Fruit fly (Drosophila melanogaster) whole organism, embryonic: ENCODE results near the gene CG5810.

Experiments
- Atf-2 ChIP-seq: fragments of 200-800 bp; sonication (Bioruptor generic); optimal IDR thresholded peaks from 2 replicates; lab custom pipeline; 2016; ENCODE audit warnings: missing biosample characterization, missing genetic modification characterization
- CG10209 ChIP-seq: fragments of 200-800 bp; sonication (Bioruptor generic); optimal IDR thresholded peaks from 3 replicates; lab custom pipeline; 2017; ENCODE audit warnings: missing biosample characterization, mild to moderate bottlenecking, missing genetic modification characterization, missing genetic modification reagents
- CG10959 ChIP-seq: fragments of 200-800 bp; sonication (Bioruptor generic); IDR thresholded peaks from 2 replicates; pipeline ENCODE4 v1.3.6; 2022; ENCODE audit warnings: missing biosample characterization, missing genetic modification characterization
- CG10979 ChIP-seq: fragments of 200-800 bp; sonication (Bioruptor generic); optimal IDR thresholded peaks from 2 replicates; lab custom pipeline; 2018; ENCODE audit warnings: missing biosample characterization, mild to moderate bottlenecking, missing genetic modification characterization, moderate library complexity
- CG12071 ChIP-seq: fragments of 200-800 bp; sonication (Bioruptor generic); optimal IDR thresholded peaks from 3 replicates; lab custom pipeline; 2018; ENCODE audit warnings: missing biosample characterization, mild to moderate bottlenecking, missing genetic modification characterization
- CG12659 ChIP-seq: fragments of 200-800 bp; sonication (Bioruptor generic); optimal IDR thresholded peaks from 3 replicates; lab custom pipeline; 2017; ENCODE audit warnings: mild to moderate bottlenecking, missing biosample characterization, missing genetic modification reagents, missing genetic modification characterization
- CG12769 ChIP-seq: fragments of 200-800 bp; sonication (Bioruptor generic); optimal IDR thresholded peaks from 2 replicates; lab custom pipeline; 2019; ENCODE audit warnings: missing biosample characterization, mild to moderate bottlenecking, missing genetic modification characterization, moderate library complexity
- CG15601 ChIP-seq: fragments of 200-800 bp; sonication (Bioruptor generic); optimal IDR thresholded peaks from 3 replicates; lab custom pipeline; 2019; ENCODE audit warnings: missing biosample characterization, mild to moderate bottlenecking, missing genetic modification characterization, moderate library complexity
- CG15696 ChIP-seq: fragments of 200-800 bp; sonication (Bioruptor generic); optimal IDR thresholded peaks from 2 replicates; lab custom pipeline; 2019; ENCODE audit warnings: missing biosample characterization, mild to moderate bottlenecking, missing genetic modification characterization, moderate library complexity
- CG17385 ChIP-seq: fragments of 200-800 bp; sonication (Bioruptor generic); optimal IDR thresholded peaks from 3 replicates; lab custom pipeline; 2018; ENCODE audit warnings: missing biosample characterization, mild to moderate bottlenecking, missing genetic modification characterization
- CG2678 ChIP-seq: fragments of 200-800 bp; sonication (Bioruptor generic); optimal IDR thresholded peaks from 3 replicates; lab custom pipeline; 2019; ENCODE audit warnings: missing biosample characterization, mild to moderate bottlenecking, missing genetic modification characterization, moderate library complexity
- CG2875 ChIP-seq: fragments of 200-800 bp; sonication (Bioruptor generic); optimal IDR thresholded peaks from 2 replicates; lab custom pipeline; 2017; ENCODE audit warnings: missing biosample characterization, mild to moderate bottlenecking, missing genetic modification characterization, missing genetic modification reagents
- CG30020 ChIP-seq: fragments of 200-800 bp; optimal IDR thresholded peaks from 2 replicates; lab custom pipeline; 2019; ENCODE audit warnings: missing biosample characterization, mild to moderate bottlenecking, missing genetic modification characterization, moderate library complexity
- CG31224 ChIP-seq: fragments of 200-800 bp; sonication (Bioruptor generic); IDR thresholded peaks from 2 replicates; pipeline ENCODE4 v1.3.6; 2022; ENCODE audit warnings: missing biosample characterization, missing genetic modification characterization
- CG31388 ChIP-seq: fragments of 200-800 bp; sonication (Bioruptor generic); optimal IDR thresholded peaks from 2 replicates; lab custom pipeline; 2016; ENCODE audit warnings: missing biosample characterization, missing genetic modification characterization
- CG31441 ChIP-seq: fragments of 200-800 bp; sonication (Bioruptor generic); IDR thresholded peaks from 2 replicates; pipeline ENCODE4 v1.3.6; 2022; ENCODE audit warnings: missing biosample characterization, missing genetic modification characterization
- CG4424 ChIP-seq: fragments of 200-800 bp; sonication (Bioruptor generic); optimal IDR thresholded peaks from 3 replicates; lab custom pipeline; 2016; ENCODE audit warnings: missing biosample characterization, missing genetic modification characterization
- CG6683 ChIP-seq: fragments of 200-800 bp; sonication (Bioruptor generic); optimal IDR thresholded peaks from 2 replicates; lab custom pipeline; 2017; ENCODE audit warnings: missing biosample characterization, mild to moderate bottlenecking, missing genetic modification characterization, missing genetic modification reagents
- CG6813 ChIP-seq: fragments of 200-800 bp; sonication (Bioruptor generic); optimal IDR thresholded peaks from 2 replicates; lab custom pipeline; 2017; ENCODE audit warnings: missing biosample characterization, missing genetic modification characterization, mild to moderate bottlenecking, moderate library complexity, missing genetic modification reagents
- CG8388 ChIP-seq: fragments of 200-800 bp; sonication (Bioruptor generic); optimal IDR thresholded peaks from 2 replicates; lab custom pipeline; 2019; ENCODE audit warnings: missing biosample characterization, mild to moderate bottlenecking, missing genetic modification characterization, moderate library complexity
- CG9215 ChIP-seq: fragments of 200-800 bp; sonication (Bioruptor generic); IDR thresholded peaks from 2 replicates; pipeline ENCODE4 v1.3.6; 2022; ENCODE audit warnings: missing biosample characterization, missing genetic modification characterization
- CTCF ChIP-seq: fragments of 200-800 bp; sonication (Bioruptor generic); optimal IDR thresholded peaks from 2 replicates; lab custom pipeline; 2017; ENCODE audit warnings: missing biosample characterization, mild to moderate bottlenecking, missing genetic modification characterization, moderate library complexity
- Dip2 ChIP-seq: fragments of 200-800 bp; sonication (Bioruptor generic); IDR thresholded peaks from 2 replicates; pipeline ENCODE4 v1.3.6; 2022; ENCODE audit warnings: missing biosample characterization, missing genetic modification characterization
- Drgx ChIP-seq: fragments of 200-800 bp; sonication (Bioruptor generic); IDR thresholded peaks from 2 replicates; pipeline ENCODE4 v1.3.6; 2022; ENCODE audit warnings: missing biosample characterization, missing genetic modification characterization
- Eip74EF ChIP-seq, 2 experiments: fragments of 200-800 bp in 1 of 2; fragments of >200 bp in 1 of 2; sonication (Bioruptor generic) in 1 of 2; optimal IDR thresholded peaks; 2 replicates each; lab custom pipeline; 2017 to 2019; ENCODE audit warnings: missing biosample characterization in 2 of 2, missing genetic modification characterization in 2 of 2, mild to moderate bottlenecking in 1 of 2, moderate library complexity in 1 of 2
- H15 ChIP-seq: fragments of 200-800 bp; sonication (Bioruptor generic); IDR thresholded peaks from 3 replicates; pipeline ENCODE4 v1.3.6; 2022; ENCODE audit warnings: missing biosample characterization, missing genetic modification characterization
- HHEX ChIP-seq: fragments of 200-800 bp; sonication (Bioruptor generic); optimal IDR thresholded peaks from 3 replicates; lab custom pipeline; 2017; ENCODE audit warnings: missing biosample characterization, mild to moderate bottlenecking, missing genetic modification characterization, missing genetic modification reagents
- HLH3B ChIP-seq: fragments of 200-800 bp; sonication (Bioruptor generic); IDR thresholded peaks from 2 replicates; pipeline ENCODE4 v1.3.6; 2022; ENCODE audit warnings: missing biosample characterization, missing genetic modification characterization
- Hey ChIP-seq: fragments of 200-800 bp; sonication (Bioruptor generic); optimal IDR thresholded peaks from 3 replicates; lab custom pipeline; 2018; ENCODE audit warnings: missing biosample characterization, mild to moderate bottlenecking, missing genetic modification characterization
- Med ChIP-seq: fragments of 200-800 bp; sonication (Bioruptor generic); peaks from one replicate; lab custom pipeline; 2016; ENCODE audit warnings: missing biosample characterization, missing genetic modification characterization, mild to moderate bottlenecking, inconsistent platforms, moderate library complexity
- Nf-YA ChIP-seq: fragments of 200-800 bp; sonication (Bioruptor generic); IDR thresholded peaks from 2 replicates; pipeline ENCODE4 v1.3.6; 2022; ENCODE audit warnings: missing biosample characterization, missing genetic modification characterization
- Oaz ChIP-seq: fragments of 200-800 bp; sonication (Bioruptor generic); IDR thresholded peaks from 2 replicates; pipeline ENCODE4 v1.3.6; 2022; ENCODE audit warnings: missing biosample characterization, missing genetic modification characterization
- Sox100B ChIP-seq: fragments of 200-800 bp; sonication (Bioruptor generic); optimal IDR thresholded peaks from 3 replicates; lab custom pipeline; 2018; ENCODE audit warnings: missing biosample characterization, mild to moderate bottlenecking, missing genetic modification characterization
- cas ChIP-seq: fragments of 200-800 bp; sonication (Bioruptor generic); IDR thresholded peaks from 2 replicates; pipeline ENCODE4 v1.3.6; 2022; ENCODE audit warnings: missing biosample characterization, missing genetic modification characterization
- eyg ChIP-seq: fragments of 200-800 bp; sonication (Bioruptor generic); optimal IDR thresholded peaks from 3 replicates; lab custom pipeline; 2016; ENCODE audit warnings: missing biosample characterization, missing genetic modification characterization
- gce ChIP-seq: fragments of 200-800 bp; sonication (Bioruptor generic); IDR thresholded peaks from 3 replicates; pipeline ENCODE4 v1.3.6; 2022; ENCODE audit warnings: missing biosample characterization, missing genetic modification characterization
- grn ChIP-seq: fragments of 200-800 bp; sonication (Bioruptor generic); optimal IDR thresholded peaks from 3 replicates; lab custom pipeline; 2017; ENCODE audit warnings: missing biosample characterization, missing genetic modification characterization
- gt ChIP-seq: fragments of 200-800 bp; sonication (Bioruptor generic); IDR thresholded peaks from 2 replicates; pipeline ENCODE4 v1.3.6; 2022; ENCODE audit warnings: missing biosample characterization, missing genetic modification characterization
- ken ChIP-seq: fragments of 200-800 bp; sonication (Bioruptor generic); IDR thresholded peaks from 3 replicates; pipeline ENCODE4 v1.3.6; 2022; ENCODE audit warnings: missing biosample characterization, missing genetic modification characterization
- lov ChIP-seq, 2 experiments: fragments of 200-800 bp in 1 of 2; fragments of >200 bp in 1 of 2; sonication (Bioruptor generic) in 1 of 2; IDR thresholded peaks in 1 of 2; optimal IDR thresholded peaks in 1 of 2; 2 replicates in 1 of 2; 3 replicates in 1 of 2; pipeline versions ENCODE4 v1.3.6 to Lab custom; 2017 to 2022; ENCODE audit warnings: missing biosample characterization in 1 of 2, missing genetic modification characterization in 1 of 2
- nom ChIP-seq: fragments of 200-800 bp; sonication (Bioruptor generic); optimal IDR thresholded peaks from 2 replicates; lab custom pipeline; 2017; ENCODE audit warnings: missing biosample characterization, missing genetic modification characterization, mild to moderate bottlenecking, moderate library complexity, missing genetic modification reagents
- oc ChIP-seq: fragments of 200-800 bp; sonication (Bioruptor generic); optimal IDR thresholded peaks from 2 replicates; lab custom pipeline; 2018; ENCODE audit warnings: missing biosample characterization, mild to moderate bottlenecking, missing genetic modification characterization, moderate library complexity
- odd ChIP-seq: fragments of 200-800 bp; sonication (Bioruptor generic); optimal IDR thresholded peaks from 2 replicates; lab custom pipeline; 2017; ENCODE audit warnings: missing biosample characterization, mild to moderate bottlenecking, missing genetic modification characterization
- onecut ChIP-seq: fragments of 200-800 bp; sonication (Bioruptor generic); IDR thresholded peaks from 2 replicates; pipeline ENCODE4 v1.3.6; 2022; ENCODE audit warnings: missing biosample characterization, missing genetic modification characterization
- p53 ChIP-seq: fragments of 200-800 bp; sonication (Bioruptor generic); optimal IDR thresholded peaks from 2 replicates; lab custom pipeline; 2016; ENCODE audit warnings: missing biosample characterization, missing genetic modification characterization
- pzg ChIP-seq: fragments of 200-800 bp; sonication (Bioruptor generic); optimal IDR thresholded peaks from 3 replicates; lab custom pipeline; 2018; ENCODE audit warnings: missing biosample characterization, mild to moderate bottlenecking, missing genetic modification characterization, moderate library complexity
- salm ChIP-seq: fragments of 200-800 bp; sonication (Bioruptor generic); optimal IDR thresholded peaks from 2 replicates; lab custom pipeline; 2018; ENCODE audit warnings: missing biosample characterization, mild to moderate bottlenecking, missing genetic modification characterization
- schlank ChIP-seq: fragments of 200-800 bp; sonication (Bioruptor generic); optimal IDR thresholded peaks from 2 replicates; lab custom pipeline; 2018; ENCODE audit warnings: missing biosample characterization, mild to moderate bottlenecking, missing genetic modification characterization
- sens-2 ChIP-seq: fragments of 200-800 bp; sonication (Bioruptor generic); IDR thresholded peaks from 2 replicates; pipeline ENCODE4 v1.3.6; 2022; ENCODE audit warnings: missing biosample characterization, missing genetic modification characterization
- slbo ChIP-seq: fragments of 200-800 bp; sonication (Bioruptor generic); IDR thresholded peaks from 2 replicates; pipeline ENCODE4 v1.3.6; 2022; ENCODE audit warnings: missing biosample characterization, missing genetic modification characterization

Gene CG5810

DNA sequence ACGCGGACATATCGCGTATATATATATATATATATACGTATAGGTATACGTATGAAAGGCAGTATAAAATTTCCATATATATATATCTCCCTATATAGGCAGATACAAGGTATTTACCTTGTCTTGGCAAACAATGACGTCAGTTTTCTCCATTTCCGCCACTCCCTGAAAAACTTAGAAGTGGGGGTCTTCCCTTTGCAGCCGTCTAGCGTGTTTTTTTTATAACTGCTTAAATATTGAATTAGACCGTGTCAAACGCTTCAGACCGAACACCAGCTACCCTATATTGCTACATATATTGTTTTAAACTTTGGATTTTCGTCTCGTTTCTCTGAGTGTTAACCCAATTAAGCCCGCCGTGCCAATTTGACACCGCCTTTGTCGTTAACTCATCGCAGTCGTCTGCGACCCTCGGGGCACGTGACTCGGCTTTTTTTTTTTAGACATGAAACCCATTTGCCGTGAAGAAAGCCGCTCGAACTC is 13.1 kb downstream of the CG5810 start (continued):
- TF ChIP-seq Oaz (GFP tag; lab: Robert Waterston, UW), result no peak
- peak; percentile 23 for TF ChIP-seq schlank (tag; lab: Kevin White, UChicago)
- no peak for TF ChIP-seq Hey (tag; lab: Kevin White, UChicago)
- TF ChIP-seq pzg, result no peak
- TF ChIP-seq CG12769 (tag; lab: Kevin White, UChicago), result no peak
- peak; percentile 5 for TF ChIP-seq odd (GFP tag; lab: Kevin White, UChicago)
- TF ChIP-seq H15, result 0 out of 3 replicates have a peak, but pooled peaks have one; percentile 16
- TF ChIP-seq Drgx (GFP tag; lab: Robert Waterston, UW), result no peak
- peak; percentile 11 for TF ChIP-seq CTCF
- peak; percentile 35 for TF ChIP-seq Sox100B (GFP tag; lab: Kevin White, UChicago)
- no peak for TF ChIP-seq CG31224 (GFP tag; lab: Robert Waterston, UW)
- peak; percentile 21 for TF ChIP-seq CG15601
- peak; percentile 85 for TF ChIP-seq Med (GFP tag; lab: Kevin White, UChicago)
- peak; percentile 10 for TF ChIP-seq CG6813 (GFP tag; lab: Kevin White, UChicago)
- TF ChIP-seq nom (GFP tag; lab: Kevin White, UChicago), result peak; percentile 47
- TF ChIP-seq Eip74EF (GFP tag; optimal IDR thresholded peaks at IDR 0.05; lab: Kevin White, UChicago), result peak in 1 of 2 experiments; percentile 16
- TF ChIP-seq sens-2 (GFP tag; lab: Robert Waterston, UW), result no peak
- no peak for TF ChIP-seq Dip2 (GFP tag; lab: Robert Waterston, UW)
- TF ChIP-seq CG2875 (GFP tag; lab: Kevin White, UChicago), result peak; percentile 26
- TF ChIP-seq CG12071 (GFP tag; lab: Kevin White, UChicago), result peak; percentile 57
- TF ChIP-seq gt (GFP tag; lab: Robert Waterston, UW), result no peak
- TF ChIP-seq CG2678 (tag; lab: Kevin White, UChicago), result peak; percentile 63
- no peak for TF ChIP-seq cas (GFP tag; lab: Robert Waterston, UW)
- 0 out of 3 replicates have a peak, but pooled peaks have one; percentile 14 for TF ChIP-seq gce (GFP tag; lab: Robert Waterston, UW)
- peak; percentile 14 for TF ChIP-seq CG8388
- no peak for TF ChIP-seq p53 (GFP tag; lab: Kevin White, UChicago)
- TF ChIP-seq CG10979 (tag; lab: Kevin White, UChicago), result peak; percentile 19
- peak; percentile 50; the same call in 1 of the 2 replicates for TF ChIP-seq CG31441
- no peak for TF ChIP-seq CG31388 (GFP tag; lab: Kevin White, UChicago)
- TF ChIP-seq CG10959 (GFP tag; lab: Robert Waterston, UW), result no peak
- TF ChIP-seq CG17385 (GFP tag; lab: Kevin White, UChicago), result peak; percentile 14
- TF ChIP-seq slbo (GFP tag; lab: Robert Waterston, UW), result peak; percentile 25
- peak; percentile 37 for TF ChIP-seq HHEX (GFP tag; lab: Kevin White, UChicago)
- peak; percentile 23 for TF ChIP-seq oc (tag; lab: Kevin White, UChicago)
- TF ChIP-seq grn (GFP tag; lab: Kevin White, UChicago), result no peak
- TF ChIP-seq CG9215, result no peak
- no peak for TF ChIP-seq salm (tag; lab: Kevin White, UChicago)
- TF ChIP-seq lov (optimal IDR thresholded peaks at IDR 0.05; lab: Kevin White, UChicago), result no peak
- no peak for TF ChIP-seq lov (GFP tag; IDR thresholded peaks at IDR 0.05; lab: Robert Waterston, UW)
- TF ChIP-seq CG30020 (tag; lab: Kevin White, UChicago), result no peak
- TF ChIP-seq eyg, result no peak
- TF ChIP-seq Nf-YA (GFP tag; lab: Robert Waterston, UW), result no peak
- TF ChIP-seq Atf-2 (GFP tag; lab: Kevin White, UChicago), result no peak
- TF ChIP-seq CG10209, result peak; percentile 24
- TF ChIP-seq onecut (GFP tag; lab: Robert Waterston, UW), result peak; percentile 33; the same call in 1 of the 2 replicates
- peak; percentile 23 for TF ChIP-seq CG12659 (GFP tag; lab: Kevin White, UChicago)
- peak; percentile 26 for TF ChIP-seq CG15696 (tag; lab: Kevin White, UChicago)
- peak; percentile 5 for TF ChIP-seq CG4424 (GFP tag; lab: Kevin White, UChicago)
- peak; percentile 55; the same call in 1 of the 2 replicates for TF ChIP-seq HLH3B (GFP tag; lab: Robert Waterston, UW)
- TF ChIP-seq ken (GFP tag; lab: Robert Waterston, UW), result no peak
- peak; percentile 44 for TF ChIP-seq CG6683 (GFP tag; lab: Kevin White, UChicago)
